Worm (Caenorhabditis elegans): ENCODE data around the gene rabr-1.
A peak's percentile ranks its signal among the peaks of the same experiment; 100 is the strongest.

Gene rabr-1

DNA sequence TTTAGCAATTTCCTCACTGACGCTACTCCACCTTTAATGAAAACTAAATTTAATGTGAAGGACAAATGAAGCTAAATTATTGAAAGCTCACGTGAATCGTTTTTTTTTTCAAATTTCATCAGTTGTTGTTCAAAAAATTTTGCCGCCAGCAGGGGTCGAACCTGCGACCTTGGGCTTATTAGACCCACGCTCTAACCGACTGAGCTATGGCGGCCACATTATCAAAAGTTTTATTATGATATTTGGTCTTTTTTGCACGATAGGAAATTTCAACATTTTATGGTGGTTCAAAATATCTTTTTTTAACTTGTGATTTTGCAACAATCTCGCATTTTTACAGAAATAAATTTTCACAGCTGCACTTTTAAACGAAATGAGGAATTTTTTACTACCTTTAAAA is 30.1 kb downstream of the rabr-1 start (continued):
- no peak for TF ChIP-seq attf-5 (GFP tag; optimal IDR thresholded peaks at IDR 0.05)
- TF ChIP-seq attf-3 (GFP tag; conservative IDR thresholded peaks at IDR 0.05): no peak
- no peak for TF ChIP-seq let-526 (GFP tag; IDR thresholded peaks at IDR 0.05)
- no peak for TF ChIP-seq egl-18 (GFP tag; IDR thresholded peaks at IDR 0.05)
- TF ChIP-seq F57A8.1 (GFP tag; optimal IDR thresholded peaks at IDR 0.05): no peak
- TF ChIP-seq repo-1 (tag; optimal IDR thresholded peaks at IDR 0.05): no peak
- TF ChIP-seq tlf-1 (GFP tag; optimal IDR thresholded peaks at IDR 0.05): no peak
- TF ChIP-seq ztf-3 (GFP tag; optimal IDR thresholded peaks at IDR 0.05): no peak
- no peak for TF ChIP-seq ceh-27 (GFP tag; optimal IDR thresholded peaks at IDR 0.05)
- no peak for TF ChIP-seq F10E7.11 (tag; optimal IDR thresholded peaks at IDR 0.05)
- no peak for TF ChIP-seq pha-4 (tag; optimal IDR thresholded peaks at IDR 0.05)
- TF ChIP-seq ceh-100 (GFP tag; IDR thresholded peaks at IDR 0.05): no peak
- no peak for TF ChIP-seq lsy-27 (tag; optimal IDR thresholded peaks at IDR 0.05; ENCODE audit: borderline replicate concordance, insufficient read depth)
- no peak for TF ChIP-seq sdz-38 (tag; optimal IDR thresholded peaks at IDR 0.05)
- 0 out of 2 replicates have a peak, but pooled peaks have one; percentile 13 for TF ChIP-seq dox-1 (GFP tag; IDR thresholded peaks at IDR 0.05)
- TF ChIP-seq tbp1 (GFP tag; optimal IDR thresholded peaks at IDR 0.05): peak; percentile 88
- TF ChIP-seq rcor-1 (GFP tag; IDR thresholded peaks at IDR 0.05): no peak
- no peak for TF ChIP-seq C06A6.2 (GFP tag; conservative IDR thresholded peaks at IDR 0.05)
- TF ChIP-seq egrh-3 (GFP tag; IDR thresholded peaks at IDR 0.05): no peak
- no peak for TF ChIP-seq hlh-12 (tag; optimal IDR thresholded peaks at IDR 0.05)
- TF ChIP-seq dpl-1 (GFP tag; optimal IDR thresholded peaks at IDR 0.05): no peak
- TF ChIP-seq hmg-1.2 (GFP tag; IDR thresholded peaks at IDR 0.05): peak; percentile 47
- 0 out of 2 replicates have a peak, but pooled peaks have one; percentile 50 for TF ChIP-seq ztf-25 (GFP tag; IDR thresholded peaks at IDR 0.05)
- no peak for TF ChIP-seq ets-4 (GFP tag; optimal IDR thresholded peaks at IDR 0.05)
- TF ChIP-seq pbrm-1 (GFP tag; IDR thresholded peaks at IDR 0.05): peak; percentile 62; the same call in 1 of the 2 replicates
- TF ChIP-seq T26A5.8 (tag; optimal IDR thresholded peaks at IDR 0.05): no peak
- 0 out of 2 replicates have a peak, but pooled peaks have one; percentile 22 for TF ChIP-seq ekl-4 (GFP tag; IDR thresholded peaks at IDR 0.05)
- no peak for TF ChIP-seq nfyb-1 (GFP tag; IDR thresholded peaks at IDR 0.05)
- no peak for TF ChIP-seq lin-35 (GFP tag; optimal IDR thresholded peaks at IDR 0.05)
- TF ChIP-seq B0261.1 (tag; optimal IDR thresholded peaks at IDR 0.05): peak; percentile 69
- no peak for TF ChIP-seq F37B4.10 (GFP tag; IDR thresholded peaks at IDR 0.05)
- TF ChIP-seq lsl-1 (GFP tag; optimal IDR thresholded peaks at IDR 0.05): no peak
- peak; percentile 60 for TF ChIP-seq snpc-3.4 (tag; optimal IDR thresholded peaks at IDR 0.05)
- TF ChIP-seq Y56A3A.18 (GFP tag; IDR thresholded peaks at IDR 0.05): 0 out of 2 replicates have a peak, but pooled peaks have one; percentile 17

DNA sequence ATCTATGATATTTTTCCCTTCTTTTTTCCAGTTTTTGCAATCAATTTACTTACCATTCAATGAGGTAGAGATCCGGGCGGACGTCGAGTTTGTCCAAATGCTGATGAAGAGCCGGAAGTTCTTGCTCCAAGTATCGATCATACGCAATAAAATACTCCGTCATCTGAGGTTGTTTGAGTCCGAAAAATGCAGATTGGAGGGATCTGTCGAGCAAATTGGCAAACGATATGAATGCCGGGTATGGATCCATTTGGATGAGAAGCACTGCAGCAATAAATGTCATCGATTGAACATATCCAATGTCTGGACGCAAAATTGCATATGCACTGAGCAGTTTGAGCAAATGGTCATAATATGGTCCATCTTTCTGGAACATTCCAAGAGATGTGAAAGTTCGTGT is 31.2 kb downstream of the rabr-1 start:
- no peak for TF ChIP-seq nhr-27 (tag; optimal IDR thresholded peaks at IDR 0.05)
- TF ChIP-seq ceh-40 (GFP tag; IDR thresholded peaks at IDR 0.05): no peak
- no peak for TF ChIP-seq B0035.1 (tag; optimal IDR thresholded peaks at IDR 0.05)
- no peak for TF ChIP-seq chd-7 (tag; optimal IDR thresholded peaks at IDR 0.05)
- TF ChIP-seq aptf-2 (GFP tag; conservative IDR thresholded peaks at IDR 0.05): no peak
- no peak for TF ChIP-seq T26A5.8 (tag; optimal IDR thresholded peaks at IDR 0.05)
- no peak for TF ChIP-seq unc-130 (GFP tag; optimal IDR thresholded peaks at IDR 0.05)
- TF ChIP-seq madf-10 (tag; optimal IDR thresholded peaks at IDR 0.05): no peak
- TF ChIP-seq hlh-26 (GFP tag; conservative IDR thresholded peaks at IDR 0.05): no peak
- TF ChIP-seq Y53G8AR.9 (GFP tag; conservative IDR thresholded peaks at IDR 0.05): no peak
- no peak for TF ChIP-seq Y56A3A.18 (GFP tag; IDR thresholded peaks at IDR 0.05)
- no peak for TF ChIP-seq hmg-1.2 (GFP tag; IDR thresholded peaks at IDR 0.05)

All from whole organism, young adult.